Worm (Caenorhabditis elegans) whole organism, L3 larva: ENCODE measurements around the gene F30H5.5.

Experiments used
- ama-1 ChIP-seq: fragments of 150-350 bp; optimal IDR thresholded peaks from 2 replicates; lab custom pipeline; 2018
- ceh-16 ChIP-seq: sonication (generic microtip); optimal IDR thresholded peaks from 2 replicates; lab custom pipeline; 2017; ENCODE audit warnings: missing biosample characterization, missing genetic modification characterization
- ceh-82 ChIP-seq: fragments of 150-350 bp; optimal IDR thresholded peaks from 2 replicates; lab custom pipeline; 2014; ENCODE audit warnings: missing biosample characterization, missing genetic modification characterization
- unc-62 ChIP-seq: fragments of 150-350 bp; sonication (generic microtip); optimal IDR thresholded peaks from 4 replicates; lab custom pipeline; 2014; ENCODE audit warnings: missing biosample characterization, missing genetic modification reagents, missing genetic modification characterization
- ztf-4 ChIP-seq: fragments of 150-350 bp; optimal IDR thresholded peaks from 2 replicates; lab custom pipeline; 2014; ENCODE audit warnings: missing biosample characterization, missing genetic modification characterization

- TF ChIP-seq ama-1 (lab: Kevin White, UChicago) (no peak), unc-62 (GFP tag; lab: Kevin White, UChicago) (no peak), ztf-4 (tag; lab: Kevin White, UChicago) (no peak), ceh-16 (tag; lab: Kevin White, UChicago) (no peak), ceh-82 (tag; lab: Kevin White, UChicago) (no peak)
Observed at ce11 chrIII:526824-527223, 38.3 kb downstream of the F30H5.5 start, which contains the start of gene T22F7.4.
